Worm (Caenorhabditis elegans): ENCODE measurements around the gene gpd-1.

DNA sequence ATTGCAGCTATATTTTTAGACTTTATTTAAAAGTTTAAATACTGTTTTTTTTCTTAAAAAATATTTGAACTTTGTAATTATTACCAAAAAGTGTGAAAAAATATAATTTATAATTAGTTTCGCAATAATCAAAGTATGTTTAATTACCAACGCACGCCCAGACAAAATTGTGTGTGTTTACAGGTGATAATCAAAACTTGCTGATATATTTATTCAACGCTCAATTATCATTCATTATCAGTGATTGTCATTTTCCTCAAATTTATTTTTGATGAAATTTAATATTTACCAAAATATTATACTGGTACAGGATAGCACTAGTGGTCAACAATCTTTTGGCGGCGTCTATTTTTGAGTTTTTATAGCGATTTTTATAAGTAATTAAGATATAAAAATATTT, 20.9 kb upstream of the gpd-1 start:
- TF ChIP-seq ztf-11 (tag; optimal IDR thresholded peaks at IDR 0.05) (no peak), snpc-4 (tag; optimal IDR thresholded peaks at IDR 0.05) (no peak), T26A8.4 (GFP tag; IDR thresholded peaks at IDR 0.05) (no peak), aly-2 (tag; optimal IDR thresholded peaks at IDR 0.05) (no peak), ama-1 (optimal IDR thresholded peaks at IDR 0.05) (no peak), lir-3 (tag; optimal IDR thresholded peaks at IDR 0.05) (no peak), gei-8 (GFP tag; optimal IDR thresholded peaks at IDR 0.05) (no peak), nhr-10 (tag; optimal IDR thresholded peaks at IDR 0.05) (no peak), fkh-10 (GFP tag; optimal IDR thresholded peaks at IDR 0.05) (no peak), lin-15B (tag; optimal IDR thresholded peaks at IDR 0.05) (no peak), F37D6.2 (tag; optimal IDR thresholded peaks at IDR 0.05) (no peak)

All from whole organism, L4 larva.